Fruit fly (Drosophila melanogaster): Measurements from ENCODE around the gene robl37BC.

Gene robl37BC

DNA sequence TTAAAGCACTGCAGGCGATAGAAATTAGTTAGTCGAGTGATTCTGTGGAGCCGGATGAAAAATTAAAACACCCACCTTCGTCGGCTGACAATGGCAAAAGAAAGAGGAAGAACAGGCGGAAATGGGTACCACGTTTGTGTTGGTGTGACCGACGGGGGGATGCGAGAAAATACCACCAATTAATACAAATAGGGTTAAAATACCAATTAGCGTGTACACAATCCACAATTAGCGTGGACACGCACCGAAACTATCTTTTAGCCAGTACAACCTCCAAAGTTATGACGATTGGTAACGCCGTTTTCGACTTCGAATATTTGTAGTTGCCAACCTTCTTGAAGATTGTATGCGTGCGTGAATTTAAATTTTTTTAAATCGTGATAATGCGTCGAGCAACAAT, 1.5 kb upstream of the robl37BC start, which contains the start of gene RpL30 (continued):
- TF ChIP-seq Sry-δ (GFP tag; optimal IDR thresholded peaks at IDR 0.05) (peak; percentile 82), ara (GFP tag; IDR thresholded peaks at IDR 0.05) (peak; percentile 86), Myb (GFP tag; optimal IDR thresholded peaks at IDR 0.05) (peak; percentile 89), wor (GFP tag; IDR thresholded peaks at IDR 0.05) (peak; percentile 43), CG1024 (GFP tag; IDR thresholded peaks at IDR 0.05) (peak; percentile 71), CG4360 (GFP tag; IDR thresholded peaks at IDR 0.05) (peak; percentile 70), CG8359 (GFP tag; optimal IDR thresholded peaks at IDR 0.05; ENCODE audit: borderline replicate concordance) (peak; percentile 74), CG12744 (GFP tag; optimal IDR thresholded peaks at IDR 0.05) (peak; percentile 88), sr (GFP tag; IDR thresholded peaks at IDR 0.05) (peak; percentile 89), HmgD (GFP tag; optimal IDR thresholded peaks at IDR 0.05) (peak; percentile 96), peb (GFP tag; IDR thresholded peaks at IDR 0.05) (peak; percentile 42; the same call in 1 of the 2 replicates), ham (GFP tag; IDR thresholded peaks at IDR 0.05) (peak; percentile 83; the same call in 1 of the 2 replicates), BtbVII (GFP tag; optimal IDR thresholded peaks at IDR 0.05) (peak; percentile 95), fd64A (GFP tag; optimal IDR thresholded peaks at IDR 0.05) (peak; percentile 93), CG17829 (tag; optimal IDR thresholded peaks at IDR 0.05) (peak; percentile 90), Sin3A (optimal IDR thresholded peaks at IDR 0.05) (peak; percentile 84), CG9215 (GFP tag; IDR thresholded peaks at IDR 0.05) (peak; percentile 60), CG18262 (tag; optimal IDR thresholded peaks at IDR 0.05) (peak; percentile 79), bbx (GFP tag; IDR thresholded peaks at IDR 0.05; ENCODE audit: partially characterized antibody) (peak; percentile 63), fd96Cb (tag; optimal IDR thresholded peaks at IDR 0.05) (peak; percentile 51), Mrtf (GFP tag; IDR thresholded peaks at IDR 0.05) (peak; percentile 57; the same call in 2 of the 3 replicates), Drgx (GFP tag; IDR thresholded peaks at IDR 0.05) (peak; percentile 60), CG33213 (GFP tag; optimal IDR thresholded peaks at IDR 0.05) (peak; percentile 98), CG12071 (GFP tag; optimal IDR thresholded peaks at IDR 0.05) (peak; percentile 95), hth (optimal IDR thresholded peaks at IDR 0.05) (no peak), Ada2b (GFP tag; IDR thresholded peaks at IDR 0.05) (peak; percentile 69), grau (tag; optimal IDR thresholded peaks at IDR 0.05) (peak; percentile 80), CG14965 (GFP tag; optimal IDR thresholded peaks at IDR 0.05; ENCODE audit: borderline replicate concordance) (peak; percentile 85), Nf-YA (GFP tag; IDR thresholded peaks at IDR 0.05) (peak; percentile 79; the same call in 1 of the 2 replicates), CG8388 (GFP tag; optimal IDR thresholded peaks at IDR 0.05) (peak; percentile 82), zf30C (GFP tag; optimal IDR thresholded peaks at IDR 0.05) (peak; percentile 54), CG3281 (GFP tag; optimal IDR thresholded peaks at IDR 0.05) (peak; percentile 93), CG10543 (GFP tag; optimal IDR thresholded peaks at IDR 0.05) (peak; percentile 95), CrebB (tag; optimal IDR thresholded peaks at IDR 0.05) (peak; percentile 95), Nf-YC (tag; optimal IDR thresholded peaks at IDR 0.05) (peak; percentile 73), CG13624 (GFP tag; optimal IDR thresholded peaks at IDR 0.05) (peak; percentile 95), Mes4 (GFP tag; optimal IDR thresholded peaks at IDR 0.05) (peak; percentile 98), run (tag; optimal IDR thresholded peaks at IDR 0.05) (peak; percentile 84), ftz-f1 (GFP tag; optimal IDR thresholded peaks at IDR 0.05) (peak; percentile 91), ash1 (GFP tag; optimal IDR thresholded peaks at IDR 0.05) (peak; percentile 95), chn (GFP tag; optimal IDR thresholded peaks at IDR 0.05) (peak; percentile 78), CG3838 (GFP tag; optimal IDR thresholded peaks at IDR 0.05) (peak; percentile 64), CG6689 (GFP tag; IDR thresholded peaks at IDR 0.05) (peak; percentile 71), CG12391 (tag; optimal IDR thresholded peaks at IDR 0.05) (peak; percentile 90), Eip74EF (GFP tag; optimal IDR thresholded peaks at IDR 0.05) (peak in 1 of 2 experiments; percentile 88), Atf-2 (GFP tag; optimal IDR thresholded peaks at IDR 0.05) (peak; percentile 66), Oli (tag; optimal IDR thresholded peaks at IDR 0.05) (peak; percentile 65), pfk (GFP tag; optimal IDR thresholded peaks at IDR 0.05) (peak; percentile 83), CG10979 (tag; optimal IDR thresholded peaks at IDR 0.05) (peak; percentile 80), MTF-1 (GFP tag; optimal IDR thresholded peaks at IDR 0.05; ENCODE audit: borderline replicate concordance) (peak; percentile 97), ac (GFP tag; optimal IDR thresholded peaks at IDR 0.05) (peak; percentile 86)

All from whole organism, embryonic.